Worm (Caenorhabditis elegans): ENCODE data around the gene F09B12.5.

ce11 chrX:15056737-15057136, 27.8 kb upstream of the F09B12.5 start, which contains the start of gene H03G16.5:
- TF ChIP-seq tbx-37 (GFP tag; conservative IDR thresholded peaks at IDR 0.05) (no peak), ama-1 (optimal IDR thresholded peaks at IDR 0.05) (no peak), ceh-13 (GFP tag; optimal IDR thresholded peaks at IDR 0.05) (no peak), tbx-11 (GFP tag; IDR thresholded peaks at IDR 0.05) (no peak), flt-1 (GFP tag; IDR thresholded peaks at IDR 0.05) (no peak)
